Worm (Caenorhabditis elegans) whole organism, midembryonic: Measurements from ENCODE around the gene C29E4.14.

Source experiments
- T22C8.4 ChIP-seq: fragments of 200-800 bp; sonication (Bioruptor generic); IDR thresholded peaks from 2 replicates; pipeline ENCODE4 v1.3.6; 2022; ENCODE audit warnings: missing genetic modification characterization, missing compliant biosample characterization
- cog-1 ChIP-seq: sonication (generic microtip); optimal IDR thresholded peaks from 2 replicates; lab custom pipeline; 2016; ENCODE audit warnings: missing genetic modification characterization, missing compliant biosample characterization
- med-1 ChIP-seq: sonication (generic microtip); optimal IDR thresholded peaks from 2 replicates; lab custom pipeline; 2017; ENCODE audit warnings: missing genetic modification characterization, mild to moderate bottlenecking, missing compliant biosample characterization, antibody characterized with exemption, missing genetic modification reagents; ENCODE audit not compliant: insufficient read depth
- ref-1 ChIP-seq: fragments of 200-800 bp; sonication (Bioruptor generic); conservative IDR thresholded peaks from 2 replicates; pipeline ENCODE4 v1.3.6; 2022; ENCODE audit warnings: missing genetic modification reagents, missing genetic modification characterization, missing compliant biosample characterization

DNA sequence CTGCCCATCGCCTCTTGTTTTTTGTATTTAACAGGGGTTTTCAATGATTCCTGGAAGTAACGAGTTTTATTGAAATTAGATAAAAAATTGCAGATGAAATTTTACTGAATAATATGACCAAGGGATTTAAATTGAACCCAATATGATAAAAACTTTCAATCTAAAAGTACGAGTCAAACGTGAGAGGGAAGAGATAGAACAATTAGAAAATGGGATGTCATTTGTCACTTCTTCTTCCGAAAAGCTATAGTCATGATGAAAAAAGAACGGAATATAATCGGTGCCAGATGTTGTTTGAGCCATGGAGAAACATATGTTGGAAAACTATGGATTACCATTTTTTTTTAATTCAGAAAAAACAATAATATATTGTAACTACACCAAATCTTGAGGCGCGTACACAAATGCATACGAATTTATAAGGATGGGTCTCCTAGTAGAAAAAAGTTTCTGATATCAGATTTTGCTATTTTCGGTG is 41.0 kb upstream of the C29E4.14 start, which contains the start of gene sup-18:
- no peak for TF ChIP-seq cog-1 (tag; lab: Kevin White, UChicago)
- no peak for TF ChIP-seq T22C8.4 (GFP tag; lab: Robert Waterston, UW)
- no peak for TF ChIP-seq ref-1
- no peak for TF ChIP-seq med-1
